Worm (Caenorhabditis elegans) whole organism, early embryonic: Measurements from ENCODE around the gene sam-10.

Experiments
- B0310.2 ChIP-seq: sonication (generic microtip); optimal IDR thresholded peaks from 2 replicates; lab custom pipeline; 2016; ENCODE audit warnings: mild to moderate bottlenecking, missing genetic modification characterization, missing compliant biosample characterization
- ama-1 ChIP-seq: fragments of 150-350 bp; optimal IDR thresholded peaks from 2 replicates; lab custom pipeline; 2014
- ets-7 ChIP-seq: sonication (generic microtip); optimal IDR thresholded peaks from 2 replicates; lab custom pipeline; 2016; ENCODE audit warnings: missing genotype, missing genetic modification characterization, missing compliant biosample characterization
- flt-1 ChIP-seq: fragments of 200-800 bp; sonication (Bioruptor generic); IDR thresholded peaks from 2 replicates; pipeline ENCODE4 v1.3.6; 2022; ENCODE audit warnings: missing genetic modification characterization, missing compliant biosample characterization
- hmbx-1 ChIP-seq: sonication (generic microtip); optimal IDR thresholded peaks from 2 replicates; lab custom pipeline; 2016; ENCODE audit warnings: mild to moderate bottlenecking, missing genetic modification characterization, missing compliant biosample characterization
- hmg-4 ChIP-seq: fragments of 200-800 bp; sonication (Bioruptor generic); optimal IDR thresholded peaks from 2 replicates; lab custom pipeline; 2018; ENCODE audit warnings: mild to moderate bottlenecking, missing genetic modification characterization, missing compliant biosample characterization
- sea-1 ChIP-seq: fragments of 200-800 bp; sonication (Bioruptor generic); conservative IDR thresholded peaks from 2 replicates; pipeline ENCODE4 v1.3.6; 2022; ENCODE audit warnings: missing genetic modification characterization, missing compliant biosample characterization

DNA sequence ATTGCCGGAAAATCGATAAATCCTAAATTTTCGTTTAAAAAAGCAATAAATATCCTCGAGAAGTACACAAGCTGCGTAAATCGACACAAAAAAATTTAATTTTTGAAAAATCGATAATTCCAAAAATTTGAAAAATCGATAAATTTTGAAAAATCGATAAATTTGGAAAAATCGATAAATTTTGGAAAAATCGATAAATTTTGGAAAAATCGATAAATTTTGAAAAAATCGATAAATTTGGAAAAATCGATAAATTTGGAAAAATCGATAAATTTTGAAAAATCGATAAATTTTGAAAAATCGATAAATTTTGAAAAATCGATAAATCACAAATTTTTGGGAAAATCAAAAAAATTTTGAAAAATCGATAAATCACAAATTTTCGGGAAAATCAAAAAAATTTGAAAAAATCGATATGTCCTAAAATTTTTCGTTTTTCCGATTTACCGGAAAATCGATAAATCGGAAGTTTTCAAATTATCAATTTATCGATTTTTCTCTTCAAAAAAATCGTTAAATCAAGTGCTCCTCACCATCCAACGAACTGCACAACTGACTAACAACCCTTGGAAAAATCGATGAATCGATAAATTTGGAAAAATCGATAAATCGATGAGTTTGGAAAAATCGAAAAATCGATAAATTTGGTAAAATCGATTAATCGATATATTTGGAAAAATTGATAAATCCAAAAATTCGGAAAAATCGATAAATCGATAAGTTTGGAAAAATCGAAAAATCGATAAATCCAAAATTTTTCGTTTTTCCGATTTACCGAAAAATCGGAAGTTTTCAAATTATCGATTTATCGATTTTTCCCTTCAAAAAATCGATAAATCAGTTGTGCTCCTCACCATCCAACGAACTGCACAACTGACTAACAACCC is 14.4 kb downstream of the sam-10 start:
- TF ChIP-seq hmbx-1 (no peak), sea-1 (GFP tag; lab: Robert Waterston, UW) (no peak), B0310.2 (tag; lab: Kevin White, UChicago) (no peak), ama-1 (no peak), flt-1 (GFP tag; lab: Robert Waterston, UW) (no peak), ets-7 (tag; lab: Kevin White, UChicago) (no peak), hmg-4 (GFP tag; lab: Kevin White, UChicago) (no peak)
